Worm (Caenorhabditis elegans): ENCODE measurements around the gene ZC190.10.

DNA sequence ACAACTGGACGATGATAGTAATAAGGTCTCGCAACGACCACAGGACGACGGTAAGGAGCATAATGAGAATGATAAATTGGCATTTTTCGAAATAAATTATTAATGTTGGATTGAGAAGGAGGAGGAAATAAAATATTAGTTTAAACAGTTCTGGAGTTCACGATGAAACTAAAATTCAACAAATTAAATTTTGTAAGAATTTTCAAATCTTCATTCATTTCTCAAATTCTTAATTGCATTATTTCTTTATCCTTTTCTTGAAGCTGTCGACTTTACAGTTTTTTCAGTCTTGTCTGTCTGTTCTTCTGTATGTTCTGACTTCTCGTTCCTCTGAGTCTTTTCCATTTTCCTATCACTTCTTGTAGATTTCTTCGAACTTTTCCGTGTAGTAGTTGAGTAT lies 9.4 kb downstream of the ZC190.10 start, which contains the start of gene ZC190.7:
- TF ChIP-seq ZK546.5 (tag; optimal IDR thresholded peaks at IDR 0.05) (no peak), fos-1 (tag; optimal IDR thresholded peaks at IDR 0.05) (no peak), nhr-12 (tag; optimal IDR thresholded peaks at IDR 0.05) (no peak)
